Worm (Caenorhabditis elegans): ENCODE data around the gene hsp-1.

ce11 chrIV:17248538-17248937 is 30.2 kb upstream of the hsp-1 start:
- TF ChIP-seq snpc-1.3 (tag; optimal IDR thresholded peaks at IDR 0.05; ENCODE audit: insufficient read depth): no peak
- TF ChIP-seq F49E8.2 (tag; optimal IDR thresholded peaks at IDR 0.05; ENCODE audit: insufficient read depth): no peak
- TF ChIP-seq madf-10 (tag; optimal IDR thresholded peaks at IDR 0.05): no peak
- TF ChIP-seq cebp-1 (GFP tag; IDR thresholded peaks at IDR 0.05): no peak
- TF ChIP-seq cebp-1 (tag; optimal IDR thresholded peaks at IDR 0.05): no peak
- no peak for TF ChIP-seq egl-44 (GFP tag; IDR thresholded peaks at IDR 0.05)
- no peak for TF ChIP-seq nhr-90 (tag; optimal IDR thresholded peaks at IDR 0.05)

All from whole organism, young adult.